Fruit fly (Drosophila melanogaster) whole organism, embryonic: ENCODE measurements around the gene CG17329.

ENCODE experiments used
- Atf3 ChIP-seq: fragments of 200-800 bp; sonication (Bioruptor generic); optimal IDR thresholded peaks from 3 replicates; lab custom pipeline; 2016; ENCODE audit warnings: missing biosample characterization, missing genetic modification characterization
- Atf6 ChIP-seq: fragments of 200-800 bp; sonication (Bioruptor generic); IDR thresholded peaks from 2 replicates; pipeline ENCODE4 v1.3.6; 2022; ENCODE audit warnings: missing biosample characterization, missing genetic modification characterization
- CG10209 ChIP-seq: fragments of 200-800 bp; sonication (Bioruptor generic); optimal IDR thresholded peaks from 3 replicates; lab custom pipeline; 2017; ENCODE audit warnings: missing biosample characterization, mild to moderate bottlenecking, missing genetic modification characterization, missing genetic modification reagents
- CG10654 ChIP-seq: fragments of 200-800 bp; sonication (Bioruptor generic); optimal IDR thresholded peaks from 2 replicates; lab custom pipeline; 2016; ENCODE audit warnings: missing biosample characterization, missing genetic modification characterization
- CG13775 ChIP-seq: fragments of 200-800 bp; sonication (Bioruptor generic); optimal IDR thresholded peaks from 3 replicates; lab custom pipeline; 2017; ENCODE audit warnings: missing biosample characterization, mild to moderate bottlenecking, missing genetic modification characterization
- CG16813 ChIP-seq: fragments of 200-800 bp; sonication (Bioruptor generic); IDR thresholded peaks from 3 replicates; pipeline ENCODE4 v1.3.6; 2022; ENCODE audit warnings: missing biosample characterization, missing genetic modification characterization; ENCODE audit not compliant: partially characterized antibody
- CG18262 ChIP-seq: fragments of 200-800 bp; optimal IDR thresholded peaks from 3 replicates; lab custom pipeline; 2019; ENCODE audit warnings: missing biosample characterization, mild to moderate bottlenecking, missing genetic modification characterization, moderate library complexity
- CG18764 ChIP-seq: fragments of 200-800 bp; sonication (Bioruptor generic); optimal IDR thresholded peaks from 3 replicates; lab custom pipeline; 2016; ENCODE audit warnings: missing biosample characterization, missing genetic modification characterization
- CG30020 ChIP-seq: fragments of 200-800 bp; optimal IDR thresholded peaks from 2 replicates; lab custom pipeline; 2019; ENCODE audit warnings: missing biosample characterization, mild to moderate bottlenecking, missing genetic modification characterization, moderate library complexity
- CG30403 ChIP-seq: fragments of 200-800 bp; sonication (Bioruptor generic); optimal IDR thresholded peaks from 3 replicates; lab custom pipeline; 2016; ENCODE audit warnings: missing biosample characterization, missing genetic modification characterization
- CG32772 ChIP-seq: fragments of 200-800 bp; sonication (Bioruptor generic); IDR thresholded peaks from 2 replicates; pipeline ENCODE4 v1.3.6; 2022; ENCODE audit warnings: missing biosample characterization, missing genetic modification characterization
- CG3407 ChIP-seq: fragments of 200-800 bp; sonication (Bioruptor generic); optimal IDR thresholded peaks from 2 replicates; lab custom pipeline; 2018; ENCODE audit warnings: missing biosample characterization, mild to moderate bottlenecking, missing genetic modification characterization
- CG34224 ChIP-seq: fragments of 200-800 bp; sonication (Bioruptor generic); IDR thresholded peaks from 3 replicates; pipeline ENCODE4 v1.3.6; 2022; ENCODE audit warnings: missing biosample characterization, missing genetic modification characterization; ENCODE audit not compliant: partially characterized antibody
- CG8290 ChIP-seq, 3 experiments: fragments of 200-800 bp; sonication (Bioruptor generic); optimal IDR thresholded peaks; 2 replicates each; lab custom pipeline; 2016 to 2019; ENCODE audit warnings: missing biosample characterization in 3 of 3, missing genetic modification characterization in 3 of 3, mild to moderate bottlenecking in 2 of 3, moderate library complexity in 1 of 3
- CG9797 ChIP-seq: fragments of 200-800 bp; sonication (Bioruptor generic); optimal IDR thresholded peaks from 3 replicates; lab custom pipeline; 2018; ENCODE audit warnings: missing biosample characterization, mild to moderate bottlenecking, missing genetic modification characterization
- CoRest ChIP-seq: fragments of 200-800 bp; sonication (Bioruptor generic); optimal IDR thresholded peaks from 3 replicates; lab custom pipeline; 2018; ENCODE audit warnings: missing biosample characterization, mild to moderate bottlenecking, missing genetic modification characterization, moderate library complexity
- Ets65A ChIP-seq: fragments of 200-800 bp; sonication (Bioruptor generic); peaks from one replicate; lab custom pipeline; 2016; ENCODE audit warnings: missing biosample characterization, missing genetic modification characterization
- Ets97D ChIP-seq: fragments of 200-800 bp; sonication (Bioruptor generic); optimal IDR thresholded peaks from 3 replicates; lab custom pipeline; 2016; ENCODE audit warnings: missing biosample characterization, missing genetic modification characterization
- HLH4C ChIP-seq: fragments of 200-800 bp; sonication (Bioruptor generic); IDR thresholded peaks from 3 replicates; pipeline ENCODE4 v1.3.6; 2022; ENCODE audit warnings: missing biosample characterization, missing genetic modification characterization; ENCODE audit not compliant: partially characterized antibody
- HmgZ ChIP-seq: fragments of 200-800 bp; sonication (Bioruptor generic); optimal IDR thresholded peaks from 2 replicates; lab custom pipeline; 2018; ENCODE audit warnings: missing biosample characterization, mild to moderate bottlenecking, missing genetic modification characterization
- Myb ChIP-seq: fragments of 200-800 bp; sonication (Bioruptor generic); optimal IDR thresholded peaks from 2 replicates; lab custom pipeline; 2016; ENCODE audit warnings: missing biosample characterization, missing genetic modification characterization
- Nf-YB ChIP-seq: fragments of 200-800 bp; sonication (Bioruptor generic); optimal IDR thresholded peaks from 3 replicates; lab custom pipeline; 2019; ENCODE audit warnings: missing biosample characterization, mild to moderate bottlenecking, missing genetic modification characterization, moderate library complexity
- Nf-YC ChIP-seq: fragments of 200-800 bp; optimal IDR thresholded peaks from 3 replicates; lab custom pipeline; 2019; ENCODE audit warnings: missing biosample characterization, mild to moderate bottlenecking, missing genetic modification characterization, moderate library complexity
- PHDP ChIP-seq: fragments of 200-800 bp; sonication (Bioruptor generic); optimal IDR thresholded peaks from 3 replicates; lab custom pipeline; 2018; ENCODE audit warnings: missing biosample characterization, mild to moderate bottlenecking, missing genetic modification characterization, moderate library complexity
- Six4 ChIP-seq: fragments of 200-800 bp; sonication (Bioruptor generic); optimal IDR thresholded peaks from 2 replicates; lab custom pipeline; 2016; ENCODE audit warnings: missing biosample characterization, missing genetic modification characterization
- Sry-δ ChIP-seq: fragments of 200-800 bp; sonication (Bioruptor generic); optimal IDR thresholded peaks from 2 replicates; lab custom pipeline; 2016; ENCODE audit warnings: missing biosample characterization, missing genetic modification characterization
- Ssrp ChIP-seq: fragments of 200-800 bp; sonication (Bioruptor generic); optimal IDR thresholded peaks from 2 replicates; lab custom pipeline; 2018; ENCODE audit warnings: missing biosample characterization, mild to moderate bottlenecking, missing genetic modification characterization, moderate library complexity
- Xrp1 ChIP-seq: fragments of 200-800 bp; sonication (Bioruptor generic); IDR thresholded peaks from 2 replicates; pipeline ENCODE4 v1.3.6; 2022; ENCODE audit warnings: missing biosample characterization, missing genetic modification characterization
- amos ChIP-seq: fragments of 200-800 bp; sonication (Bioruptor generic); IDR thresholded peaks from 2 replicates; pipeline ENCODE4 v1.3.6; 2022; ENCODE audit warnings: missing biosample characterization, missing genetic modification characterization; ENCODE audit not compliant: partially characterized antibody
- ash1 ChIP-seq: fragments of 200-800 bp; sonication (Bioruptor generic); optimal IDR thresholded peaks from 2 replicates; lab custom pipeline; 2018; ENCODE audit warnings: missing biosample characterization, mild to moderate bottlenecking, missing genetic modification characterization
- cato ChIP-seq: fragments of 200-800 bp; sonication (Bioruptor generic); optimal IDR thresholded peaks from 2 replicates; lab custom pipeline; 2016; ENCODE audit warnings: missing biosample characterization, missing genetic modification characterization, borderline replicate concordance
- corto ChIP-seq: fragments of 200-800 bp; sonication (Bioruptor generic); optimal IDR thresholded peaks from 2 replicates; lab custom pipeline; 2016; ENCODE audit warnings: missing biosample characterization, mild to moderate bottlenecking, missing genetic modification characterization, moderate library complexity
- crp ChIP-seq, 2 experiments: fragments of 200-800 bp; sonication (Bioruptor generic); optimal IDR thresholded peaks; 2 replicates in 1 of 2; 3 replicates in 1 of 2; lab custom pipeline; 2017; ENCODE audit warnings: missing biosample characterization in 2 of 2, missing genetic modification characterization in 2 of 2, mild to moderate bottlenecking in 1 of 2, moderate library complexity in 1 of 2
- ewg ChIP-seq: fragments of 200-800 bp; sonication (Bioruptor generic); optimal IDR thresholded peaks from 3 replicates; lab custom pipeline; 2017; ENCODE audit warnings: mild to moderate bottlenecking, missing biosample characterization, missing genetic modification reagents, missing genetic modification characterization
- fru ChIP-seq: fragments of >200 bp; optimal IDR thresholded peaks from 2 replicates; lab custom pipeline; 2017
- gem ChIP-seq: fragments of 200-800 bp; sonication (Bioruptor generic); optimal IDR thresholded peaks from 2 replicates; lab custom pipeline; 2019; ENCODE audit warnings: missing biosample characterization, mild to moderate bottlenecking, missing genetic modification characterization, moderate library complexity
- grn ChIP-seq: fragments of 200-800 bp; sonication (Bioruptor generic); optimal IDR thresholded peaks from 3 replicates; lab custom pipeline; 2017; ENCODE audit warnings: missing biosample characterization, missing genetic modification characterization
- knrl ChIP-seq: fragments of 200-800 bp; sonication (Bioruptor generic); IDR thresholded peaks from 3 replicates; pipeline ENCODE4 v1.3.6; 2022; ENCODE audit warnings: missing biosample characterization, missing genetic modification characterization; ENCODE audit not compliant: partially characterized antibody
- lab ChIP-seq: fragments of 200-800 bp; sonication (Bioruptor generic); optimal IDR thresholded peaks from 3 replicates; lab custom pipeline; 2017; ENCODE audit warnings: missing biosample characterization, missing genetic modification characterization, mild to moderate bottlenecking, moderate library complexity, missing genetic modification reagents
- luna ChIP-seq: fragments of 200-800 bp; sonication (Bioruptor generic); optimal IDR thresholded peaks from 2 replicates; lab custom pipeline; 2016; ENCODE audit warnings: missing biosample characterization, missing genetic modification characterization
- maf-S ChIP-seq: fragments of 200-800 bp; sonication (Bioruptor generic); optimal IDR thresholded peaks from 2 replicates; lab custom pipeline; 2016; ENCODE audit warnings: missing biosample characterization, missing genetic modification characterization
- nmo ChIP-seq: fragments of 200-800 bp; sonication (Bioruptor generic); optimal IDR thresholded peaks from 2 replicates; lab custom pipeline; 2018; ENCODE audit warnings: missing biosample characterization, mild to moderate bottlenecking, missing genetic modification characterization, moderate library complexity
- otp ChIP-seq: fragments of 200-800 bp; sonication (Bioruptor generic); IDR thresholded peaks from 3 replicates; pipeline ENCODE4, ENCODE4 v1.3.6; 2022; ENCODE audit warnings: missing biosample characterization, missing genetic modification characterization
- pho ChIP-seq: fragments of 200-800 bp; sonication (Bioruptor generic); optimal IDR thresholded peaks from 2 replicates; lab custom pipeline; 2016; ENCODE audit warnings: missing biosample characterization, missing genetic modification characterization
- pum ChIP-seq: fragments of 200-800 bp; sonication (Bioruptor generic); optimal IDR thresholded peaks from 2 replicates; lab custom pipeline; 2016; ENCODE audit warnings: missing biosample characterization, missing genetic modification characterization
- pzg ChIP-seq: fragments of 200-800 bp; sonication (Bioruptor generic); optimal IDR thresholded peaks from 3 replicates; lab custom pipeline; 2018; ENCODE audit warnings: missing biosample characterization, mild to moderate bottlenecking, missing genetic modification characterization, moderate library complexity
- scrt ChIP-seq: fragments of 200-800 bp; sonication (Bioruptor generic); optimal IDR thresholded peaks from 2 replicates; lab custom pipeline; 2018; ENCODE audit warnings: missing biosample characterization, mild to moderate bottlenecking, missing genetic modification characterization, moderate library complexity
- stc ChIP-seq: fragments of 200-800 bp; sonication (Bioruptor generic); IDR thresholded peaks from 2 replicates; pipeline ENCODE4 v1.3.6; 2022; ENCODE audit warnings: missing biosample characterization, missing genetic modification characterization
- trem ChIP-seq: fragments of 200-800 bp; optimal IDR thresholded peaks from 3 replicates; lab custom pipeline; 2019; ENCODE audit warnings: missing biosample characterization, mild to moderate bottlenecking, missing genetic modification characterization, moderate library complexity
- zf30C ChIP-seq: fragments of 200-800 bp; sonication (Bioruptor generic); optimal IDR thresholded peaks from 3 replicates; lab custom pipeline; 2018; ENCODE audit warnings: missing biosample characterization, mild to moderate bottlenecking, missing genetic modification characterization

Gene CG17329

DNA sequence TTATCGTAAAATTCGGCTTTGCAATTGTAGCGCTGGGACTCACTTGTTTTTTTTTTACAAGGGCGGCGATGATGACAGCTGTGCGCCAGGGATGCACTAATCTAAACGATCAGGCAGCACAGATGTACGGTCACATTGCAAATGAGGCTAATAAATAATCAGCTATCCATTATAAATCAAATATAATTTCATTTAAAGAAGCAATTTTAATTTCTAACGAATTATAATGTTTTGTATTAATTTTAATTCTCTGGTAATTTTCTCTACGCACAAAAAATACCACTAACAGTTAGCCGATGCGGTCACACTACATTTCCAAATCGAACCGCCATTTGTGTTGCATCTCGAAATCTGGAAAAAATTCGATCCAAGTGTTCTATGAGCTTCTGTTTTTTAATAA lies 19.6 kb downstream of the CG17329 start, which contains the start of the genes cni and fzy (continued):
- peak; percentile 43; the same call in 1 of the 3 replicates for TF ChIP-seq CG16813
- peak; percentile 3 for TF ChIP-seq Ssrp (tag; lab: Kevin White, UChicago)
- no peak for TF ChIP-seq Atf6 (GFP tag; lab: Robert Waterston, UW)
- TF ChIP-seq crp (GFP tag; optimal IDR thresholded peaks at IDR 0.05; lab: Kevin White, UChicago) = peak; percentile 89 to 97
- TF ChIP-seq CG3407 (GFP tag; lab: Kevin White, UChicago) = no peak
- peak; percentile 56 for TF ChIP-seq HmgZ
- peak; percentile 8 for TF ChIP-seq Six4 (GFP tag; lab: Kevin White, UChicago)
- peak; percentile 49 for TF ChIP-seq CoRest (tag; lab: Kevin White, UChicago)
- peak; percentile 21 for TF ChIP-seq CG30403 (GFP tag; lab: Kevin White, UChicago)
- no peak for TF ChIP-seq HLH4C
- no peak for TF ChIP-seq lab
- no peak for TF ChIP-seq CG34224 (GFP tag; lab: Robert Waterston, UW)
- no peak for TF ChIP-seq grn
- no peak for TF ChIP-seq CG18764 (GFP tag; lab: Kevin White, UChicago)
- TF ChIP-seq PHDP (tag; lab: Kevin White, UChicago) = peak; percentile 8
- peak; percentile 92 for TF ChIP-seq pzg (GFP tag; lab: Kevin White, UChicago)
- TF ChIP-seq CG13775 = peak; percentile 45
- peak; percentile 7 for TF ChIP-seq ewg
- TF ChIP-seq CG18262 (tag; lab: Kevin White, UChicago) = peak; percentile 27
- TF ChIP-seq CG10654 (GFP tag; lab: Kevin White, UChicago) = peak; percentile 6
- TF ChIP-seq stc (GFP tag; lab: Robert Waterston, UW) = no peak
- no peak for TF ChIP-seq zf30C (GFP tag; lab: Kevin White, UChicago)
- TF ChIP-seq corto = peak; percentile 51
- TF ChIP-seq Ets65A (GFP tag; lab: Kevin White, UChicago) = peak; percentile 82
- TF ChIP-seq Nf-YC (tag; lab: Kevin White, UChicago) = peak; percentile 37
- TF ChIP-seq otp = no peak
- peak; percentile 73 for TF ChIP-seq Ets97D (GFP tag; lab: Kevin White, UChicago)
- no peak for TF ChIP-seq fru (lab: Kevin White, UChicago)
- peak; percentile 73 for TF ChIP-seq nmo (GFP tag; lab: Kevin White, UChicago)
- no peak for TF ChIP-seq maf-S (GFP tag; lab: Kevin White, UChicago)
- TF ChIP-seq CG8290 (GFP tag; optimal IDR thresholded peaks at IDR 0.05; lab: Kevin White, UChicago) = no peak
- TF ChIP-seq CG8290 (tag; optimal IDR thresholded peaks at IDR 0.05; lab: Kevin White, UChicago) = no peak
- peak; percentile 53 for TF ChIP-seq Sry-δ (GFP tag; lab: Kevin White, UChicago)
- peak; percentile 35; the same call in 1 of the 2 replicates for TF ChIP-seq Xrp1
- 0 out of 2 replicates have a peak, but pooled peaks have one; percentile 6 for TF ChIP-seq amos (GFP tag; lab: Robert Waterston, UW)
- TF ChIP-seq ash1 (GFP tag; lab: Kevin White, UChicago) = no peak
- peak; percentile 98 for TF ChIP-seq CG9797 (GFP tag; lab: Kevin White, UChicago)
- TF ChIP-seq gem (tag; lab: Kevin White, UChicago) = peak; percentile 50
- TF ChIP-seq pum (GFP tag; lab: Kevin White, UChicago) = no peak
- TF ChIP-seq knrl (GFP tag; lab: Robert Waterston, UW) = 0 out of 3 replicates have a peak, but pooled peaks have one; percentile 37
- TF ChIP-seq CG32772 (GFP tag; lab: Robert Waterston, UW) = peak; percentile 79
- no peak for TF ChIP-seq Atf3 (GFP tag; lab: Kevin White, UChicago)
- peak; percentile 7 for TF ChIP-seq Nf-YB (GFP tag; lab: Kevin White, UChicago)
- no peak for TF ChIP-seq luna (GFP tag; lab: Kevin White, UChicago)
- TF ChIP-seq Myb (GFP tag; lab: Kevin White, UChicago) = no peak
- no peak for TF ChIP-seq scrt (GFP tag; lab: Kevin White, UChicago)
- no peak for TF ChIP-seq pho (GFP tag; lab: Kevin White, UChicago)
- peak; percentile 58 for TF ChIP-seq CG30020 (tag; lab: Kevin White, UChicago)
- peak; percentile 11 for TF ChIP-seq CG10209 (GFP tag; lab: Kevin White, UChicago)
- TF ChIP-seq cato = no peak
- peak; percentile 93 for TF ChIP-seq trem (tag; lab: Kevin White, UChicago)
